Worm (Caenorhabditis elegans) whole organism, L1 larva: Measurements from ENCODE around the gene srv-8.
"Not testable (repeated sequence)": the region's sequence is repeated elsewhere in the genome, so short reads cannot be mapped to it uniquely, and the experiment has no call there.

Source experiments
- C04F5.9 ChIP-seq: sonication (generic microtip); optimal IDR thresholded peaks from 2 replicates; lab custom pipeline; 2016; ENCODE audit warnings: missing genetic modification characterization, missing compliant biosample characterization
- ama-1 ChIP-seq: fragments of 150-350 bp; optimal IDR thresholded peaks from 2 replicates; lab custom pipeline; 2014
- dpl-1 ChIP-seq, 3 experiments: fragments of 150-350 bp in 2 of 3; sonication (generic microtip) in 1 of 3; optimal IDR thresholded peaks; 2 replicates each; lab custom pipeline; 2014 to 2017; ENCODE audit warnings: missing biosample characterization in 3 of 3, missing genetic modification characterization in 3 of 3, missing genetic modification reagents in 3 of 3
- fos-1 ChIP-seq: fragments of 150-350 bp; optimal IDR thresholded peaks from 2 replicates; lab custom pipeline; 2014; ENCODE audit warnings: missing biosample characterization, missing genetic modification characterization
- lir-3 ChIP-seq: sonication (generic microtip); optimal IDR thresholded peaks from 2 replicates; lab custom pipeline; 2016; ENCODE audit warnings: mild to moderate bottlenecking, missing genetic modification characterization, moderate library complexity, missing compliant biosample characterization; ENCODE audit not compliant: poor library complexity
- lsy-2 ChIP-seq, 2 experiments: fragments of 150-350 bp; optimal IDR thresholded peaks; 2 replicates each; lab custom pipeline; 2014; ENCODE audit warnings: missing biosample characterization in 2 of 2, missing genetic modification characterization in 2 of 2
- nhr-20 ChIP-seq: sonication (generic microtip); optimal IDR thresholded peaks from 2 replicates; lab custom pipeline; 2016; ENCODE audit warnings: mild to moderate bottlenecking, missing genetic modification characterization, missing compliant biosample characterization
- pag-3 ChIP-seq: sonication (generic microtip); optimal IDR thresholded peaks from 2 replicates; lab custom pipeline; 2017; ENCODE audit warnings: missing genetic modification characterization, mild to moderate bottlenecking, missing compliant biosample characterization, antibody characterized with exemption, borderline replicate concordance; ENCODE audit not compliant: insufficient read depth
- pqm-1 ChIP-seq: sonication (generic microtip); optimal IDR thresholded peaks from 3 replicates; lab custom pipeline; 2017; ENCODE audit warnings: missing biosample characterization, missing genetic modification characterization
- snpc-4 ChIP-seq: fragments of 150-350 bp; optimal IDR thresholded peaks from 2 replicates; lab custom pipeline; 2014; ENCODE audit warnings: missing biosample characterization, missing genetic modification characterization
- unc-130 ChIP-seq: fragments of 150-350 bp; optimal IDR thresholded peaks from 2 replicates; lab custom pipeline; 2017; ENCODE audit warnings: missing biosample characterization, missing genetic modification characterization, inconsistent platforms
- unc-62 ChIP-seq: fragments of 150-350 bp; optimal IDR thresholded peaks from 2 replicates; lab custom pipeline; 2014; ENCODE audit warnings: missing biosample characterization, missing genetic modification reagents, missing genetic modification characterization
- ztf-11 ChIP-seq, 2 experiments: sonication (generic microtip); optimal IDR thresholded peaks; 2 replicates each; lab custom pipeline; 2016 to 2017; ENCODE audit warnings: missing genetic modification characterization in 2 of 2, missing biosample characterization in 1 of 2, missing compliant biosample characterization in 1 of 2

DNA sequence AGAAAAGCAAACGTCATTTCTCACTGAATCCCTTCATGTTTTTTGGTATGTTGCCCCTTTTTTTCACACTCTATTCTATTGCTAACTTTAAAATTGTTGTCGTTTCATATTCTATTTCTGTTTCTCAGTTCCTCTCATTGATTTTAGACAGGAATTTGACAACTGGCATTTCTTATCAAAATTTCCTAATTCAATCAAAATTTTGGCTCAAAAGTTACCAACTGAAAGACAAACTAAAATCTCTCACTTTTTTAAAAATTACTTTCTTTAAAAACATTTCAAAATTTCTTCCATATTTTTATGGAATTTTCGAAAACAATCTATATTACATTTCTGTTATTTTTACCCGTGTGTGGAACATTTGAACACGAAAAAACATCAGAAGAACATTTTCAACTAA lies 23.0 kb upstream of the srv-8 start, which contains the start of gene Y2H9A.6:
- TF ChIP-seq pag-3 (tag; lab: Kevin White, UChicago); ama-1 (lab: Kevin White, UChicago); snpc-4 (tag; lab: Kevin White, UChicago); fos-1 (tag; lab: Kevin White, UChicago); pqm-1; dpl-1 (GFP tag; optimal IDR thresholded peaks at IDR 0.05; lab: Kevin White, UChicago); ztf-11 (tag; optimal IDR thresholded peaks at IDR 0.05; lab: Kevin White, UChicago); lsy-2 (tag; optimal IDR thresholded peaks at IDR 0.05; lab: Kevin White, UChicago); unc-62 (GFP tag; lab: Kevin White, UChicago); C04F5.9 (tag; lab: Kevin White, UChicago); lir-3 (tag; lab: Kevin White, UChicago); unc-130 (tag; lab: Kevin White, UChicago); nhr-20 (tag; lab: Kevin White, UChicago): not testable (repeated sequence)
